Worm (Caenorhabditis elegans): ENCODE data around the gene lap-1.

The lap-1 gene

DNA sequence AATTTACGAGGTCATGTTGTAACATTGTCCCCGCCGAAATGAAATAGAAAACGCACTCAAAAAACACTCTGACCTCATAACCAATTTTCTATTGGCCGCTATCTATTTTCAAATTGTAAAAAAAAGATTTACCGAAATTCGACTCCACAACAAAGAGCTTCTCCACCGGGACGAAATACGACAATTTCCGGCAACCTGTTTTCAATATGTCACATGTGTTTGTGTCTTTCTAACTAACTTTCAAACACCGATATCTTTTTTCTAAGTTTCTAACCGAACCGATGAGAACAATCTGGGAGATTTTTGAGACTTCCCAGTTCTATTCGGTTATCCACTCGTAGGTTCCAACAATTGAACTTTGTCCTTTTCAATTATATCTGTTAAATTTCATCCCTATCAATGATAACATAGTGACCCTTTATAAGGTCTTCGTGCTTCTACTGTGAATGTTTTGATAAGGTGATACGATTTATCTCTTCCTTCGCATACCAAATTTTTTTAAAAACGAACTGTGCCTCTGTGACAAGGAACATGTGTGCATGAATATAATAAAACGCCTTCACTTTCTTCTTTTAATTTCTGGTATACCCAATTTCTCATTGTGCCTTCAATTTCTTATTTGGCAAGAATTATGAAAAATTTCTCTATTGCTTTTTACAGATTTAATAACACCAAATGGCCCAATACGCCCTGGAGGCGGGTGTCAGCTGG is 30.0 kb downstream of the lap-1 start, which contains the start of gene lmbr-1:
TSS of gene lmbr-1 (plus strand) at position 661 of the 711 bp plus-strand sequence.
- TF ChIP-seq ceh-83 (GFP tag; optimal IDR thresholded peaks at IDR 0.05) (no peak), elt-3 (tag; optimal IDR thresholded peaks at IDR 0.05) (no peak), cnd-1 (tag; optimal IDR thresholded peaks at IDR 0.05) (no peak), bed-3 (GFP tag; optimal IDR thresholded peaks at IDR 0.05) (no peak), drap-1 (GFP tag; optimal IDR thresholded peaks at IDR 0.05) (no peak), sem-2 (GFP tag; optimal IDR thresholded peaks at IDR 0.05) (no peak), ces-1 (GFP tag; optimal IDR thresholded peaks at IDR 0.05) (no peak), unc-62 (GFP tag; optimal IDR thresholded peaks at IDR 0.05) (no peak)

ce11 chrIII:8370846-8371257 is 30.9 kb downstream of the lap-1 start:
- TF ChIP-seq cnd-1 (tag; optimal IDR thresholded peaks at IDR 0.05): no peak
- no peak for TF ChIP-seq nhr-76 (tag; optimal IDR thresholded peaks at IDR 0.05)
- no peak for TF ChIP-seq elt-1 (tag; optimal IDR thresholded peaks at IDR 0.05; ENCODE audit: borderline replicate concordance, insufficient read depth)
- no peak for TF ChIP-seq unc-120 (tag; optimal IDR thresholded peaks at IDR 0.05; ENCODE audit: poor library complexity, severe bottlenecking)
- no peak for TF ChIP-seq mep-1 (tag; optimal IDR thresholded peaks at IDR 0.05)
- TF ChIP-seq mls-2 (tag; optimal IDR thresholded peaks at IDR 0.05): no peak
- TF ChIP-seq nhr-28 (tag; optimal IDR thresholded peaks at IDR 0.05): no peak
- TF ChIP-seq mab-5 (tag; optimal IDR thresholded peaks at IDR 0.05): no peak
- TF ChIP-seq nhr-237 (tag; optimal IDR thresholded peaks at IDR 0.05): no peak
- no peak for TF ChIP-seq ceh-43 (GFP tag; optimal IDR thresholded peaks at IDR 0.05)
- no peak for TF ChIP-seq pha-4 (tag; optimal IDR thresholded peaks at IDR 0.05)
- no peak for TF ChIP-seq snpc-4 (tag; optimal IDR thresholded peaks at IDR 0.05)
- TF ChIP-seq M03D4.4 (tag; optimal IDR thresholded peaks at IDR 0.05): no peak
- no peak for TF ChIP-seq bed-3 (GFP tag; optimal IDR thresholded peaks at IDR 0.05)
- no peak for TF ChIP-seq nhr-2 (tag; optimal IDR thresholded peaks at IDR 0.05)
- no peak for TF ChIP-seq sptf-1 (tag; optimal IDR thresholded peaks at IDR 0.05)
- no peak for TF ChIP-seq tbx-8 (GFP tag; optimal IDR thresholded peaks at IDR 0.05)
- no peak for TF ChIP-seq ces-1 (GFP tag; optimal IDR thresholded peaks at IDR 0.05)
- TF ChIP-seq hlh-1 (tag; optimal IDR thresholded peaks at IDR 0.05): no peak
- TF ChIP-seq unc-39 (tag; optimal IDR thresholded peaks at IDR 0.05): no peak

DNA sequence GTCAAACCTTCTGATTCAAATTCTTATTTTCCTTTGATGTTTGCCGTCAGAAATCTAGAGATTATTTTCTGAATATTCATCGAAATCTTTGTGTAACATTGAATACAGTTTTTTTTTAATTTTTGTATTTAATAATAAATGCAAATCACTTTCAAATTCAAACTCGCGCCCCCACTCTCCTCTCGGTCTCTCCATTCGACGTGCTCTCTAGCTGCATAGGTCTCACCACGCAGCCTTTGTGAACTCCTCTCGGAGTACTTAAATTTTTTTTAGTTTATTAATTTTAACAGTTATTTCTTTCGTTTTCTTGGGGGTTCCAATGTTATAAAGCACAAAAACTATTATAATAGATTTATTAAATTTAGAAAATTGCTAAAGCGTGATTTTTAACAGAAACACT is 31.5 kb downstream of the lap-1 start:
- TF ChIP-seq zip-8 (tag; optimal IDR thresholded peaks at IDR 0.05) (no peak), elt-3 (tag; optimal IDR thresholded peaks at IDR 0.05) (no peak), mls-2 (tag; optimal IDR thresholded peaks at IDR 0.05) (no peak), mab-5 (tag; optimal IDR thresholded peaks at IDR 0.05) (no peak), ces-1 (GFP tag; optimal IDR thresholded peaks at IDR 0.05) (no peak), flh-1 (GFP tag; optimal IDR thresholded peaks at IDR 0.05) (no peak), sem-2 (GFP tag; optimal IDR thresholded peaks at IDR 0.05) (no peak), drap-1 (GFP tag; optimal IDR thresholded peaks at IDR 0.05) (no peak), ceh-39 (tag; optimal IDR thresholded peaks at IDR 0.05) (no peak), unc-39 (tag; optimal IDR thresholded peaks at IDR 0.05) (no peak), ceh-43 (GFP tag; optimal IDR thresholded peaks at IDR 0.05) (no peak), lsy-2 (tag; optimal IDR thresholded peaks at IDR 0.05) (no peak), pha-4 (tag; optimal IDR thresholded peaks at IDR 0.05) (no peak), tbx-8 (GFP tag; optimal IDR thresholded peaks at IDR 0.05) (no peak)

ce11 chrIII:8369172-8369571 is 32.6 kb downstream of the lap-1 start:
- TF ChIP-seq ces-1 (GFP tag; optimal IDR thresholded peaks at IDR 0.05): no peak
- peak; percentile 92 for TF ChIP-seq zip-8 (tag; optimal IDR thresholded peaks at IDR 0.05)
- TF ChIP-seq cnd-1 (tag; optimal IDR thresholded peaks at IDR 0.05): no peak
- TF ChIP-seq ham-2 (GFP tag; optimal IDR thresholded peaks at IDR 0.05): no peak
- no peak for TF ChIP-seq hlh-1 (tag; optimal IDR thresholded peaks at IDR 0.05)
- TF ChIP-seq unc-120 (tag; optimal IDR thresholded peaks at IDR 0.05; ENCODE audit: poor library complexity, severe bottlenecking): no peak
- no peak for TF ChIP-seq nhr-12 (tag; optimal IDR thresholded peaks at IDR 0.05)
- no peak for TF ChIP-seq lin-13 (tag; optimal IDR thresholded peaks at IDR 0.05)

DNA sequence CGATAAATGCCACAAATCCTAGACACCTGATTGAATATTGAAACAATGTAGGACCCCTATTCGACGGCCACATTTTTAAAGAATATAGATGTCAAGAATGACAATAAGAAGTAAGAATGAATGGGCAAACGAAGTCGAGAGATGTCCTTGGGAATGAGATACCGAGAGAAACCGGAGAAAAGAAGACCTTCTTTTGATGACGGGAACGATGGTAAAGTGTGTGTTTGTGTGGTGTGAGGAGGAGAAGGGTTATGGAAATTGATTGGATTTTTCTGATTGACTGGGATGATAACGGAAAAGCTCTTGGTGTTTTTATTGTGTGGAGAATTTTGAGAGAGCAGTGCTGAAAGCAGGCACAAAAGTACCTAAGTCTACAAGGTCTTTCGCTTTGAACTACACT is 33.1 kb downstream of the lap-1 start, which contains the start of gene R05D3.9:
TSS of gene R05D3.9 (minus strand) at position 101 of the 400 bp plus-strand sequence.
- no peak for TF ChIP-seq drap-1 (GFP tag; optimal IDR thresholded peaks at IDR 0.05)
- no peak for TF ChIP-seq M03D4.4 (tag; optimal IDR thresholded peaks at IDR 0.05)
- TF ChIP-seq elt-3 (tag; optimal IDR thresholded peaks at IDR 0.05): no peak
- no peak for TF ChIP-seq hlh-1 (tag; optimal IDR thresholded peaks at IDR 0.05)
- TF ChIP-seq zip-8 (tag; optimal IDR thresholded peaks at IDR 0.05): no peak

Measured in whole organism, mixed stage, embryonic.